Fruit fly (Drosophila melanogaster) whole organism, adult: Measurements from ENCODE around the gene app.

Experiments
- CG11617 ChIP-seq: fragments of 200-800 bp; sonication (Bioruptor generic); optimal IDR thresholded peaks from 2 replicates; lab custom pipeline; 2017; ENCODE audit warnings: mild to moderate bottlenecking, missing biosample characterization, missing genetic modification reagents, missing genetic modification characterization
- CG12768 ChIP-seq: fragments of 200-800 bp; sonication (Bioruptor generic); optimal IDR thresholded peaks from 2 replicates; lab custom pipeline; 2017; ENCODE audit warnings: missing biosample characterization, missing genetic modification characterization, mild to moderate bottlenecking, moderate library complexity, missing genetic modification reagents
- CG14711 ChIP-seq: fragments of 200-800 bp; sonication (Bioruptor generic); optimal IDR thresholded peaks from 2 replicates; lab custom pipeline; 2018; ENCODE audit warnings: missing biosample characterization, mild to moderate bottlenecking, missing genetic modification characterization, moderate library complexity
- CG1620 ChIP-seq: fragments of 200-800 bp; sonication (Bioruptor generic); optimal IDR thresholded peaks from 2 replicates; lab custom pipeline; 2016; ENCODE audit warnings: missing biosample characterization, missing genetic modification characterization
- CG33017 ChIP-seq: fragments of 200-800 bp; sonication (Bioruptor generic); optimal IDR thresholded peaks from 2 replicates; lab custom pipeline; 2018; ENCODE audit warnings: missing biosample characterization, mild to moderate bottlenecking, missing genetic modification characterization, moderate library complexity
- CG5204 ChIP-seq: fragments of 200-800 bp; sonication (Bioruptor generic); optimal IDR thresholded peaks from 2 replicates; lab custom pipeline; 2016; ENCODE audit warnings: missing biosample characterization, missing genetic modification characterization
- CG7101 ChIP-seq: fragments of 200-800 bp; sonication (Bioruptor generic); optimal IDR thresholded peaks from 2 replicates; lab custom pipeline; 2018; ENCODE audit warnings: missing biosample characterization, mild to moderate bottlenecking, missing genetic modification characterization, moderate library complexity
- Clk ChIP-seq: fragments of 200-800 bp; sonication (Bioruptor generic); optimal IDR thresholded peaks from 2 replicates; lab custom pipeline; 2017; ENCODE audit warnings: missing biosample characterization, missing genetic modification characterization
- cnc ChIP-seq, 2 experiments: fragments of >200 bp; optimal IDR thresholded peaks; 2 replicates each; lab custom pipeline; 2017
- kay ChIP-seq: fragments of 200-800 bp; sonication (Bioruptor generic); peaks from one replicate; lab custom pipeline; 2016; ENCODE audit warnings: missing biosample characterization, missing genetic modification characterization, borderline replicate concordance
- ovo ChIP-seq: fragments of 200-800 bp; sonication (Bioruptor generic); optimal IDR thresholded peaks from 2 replicates; lab custom pipeline; 2016; ENCODE audit warnings: missing biosample characterization, missing genetic modification characterization
- pad ChIP-seq: fragments of 200-800 bp; sonication (Bioruptor generic); optimal IDR thresholded peaks from 3 replicates; lab custom pipeline; 2017; ENCODE audit warnings: missing biosample characterization, missing genetic modification characterization, mild to moderate bottlenecking, moderate library complexity, missing genetic modification reagents
- toe ChIP-seq: fragments of 200-800 bp; sonication (Bioruptor generic); optimal IDR thresholded peaks from 2 replicates; lab custom pipeline; 2016; ENCODE audit warnings: missing biosample characterization, missing genetic modification characterization

DNA sequence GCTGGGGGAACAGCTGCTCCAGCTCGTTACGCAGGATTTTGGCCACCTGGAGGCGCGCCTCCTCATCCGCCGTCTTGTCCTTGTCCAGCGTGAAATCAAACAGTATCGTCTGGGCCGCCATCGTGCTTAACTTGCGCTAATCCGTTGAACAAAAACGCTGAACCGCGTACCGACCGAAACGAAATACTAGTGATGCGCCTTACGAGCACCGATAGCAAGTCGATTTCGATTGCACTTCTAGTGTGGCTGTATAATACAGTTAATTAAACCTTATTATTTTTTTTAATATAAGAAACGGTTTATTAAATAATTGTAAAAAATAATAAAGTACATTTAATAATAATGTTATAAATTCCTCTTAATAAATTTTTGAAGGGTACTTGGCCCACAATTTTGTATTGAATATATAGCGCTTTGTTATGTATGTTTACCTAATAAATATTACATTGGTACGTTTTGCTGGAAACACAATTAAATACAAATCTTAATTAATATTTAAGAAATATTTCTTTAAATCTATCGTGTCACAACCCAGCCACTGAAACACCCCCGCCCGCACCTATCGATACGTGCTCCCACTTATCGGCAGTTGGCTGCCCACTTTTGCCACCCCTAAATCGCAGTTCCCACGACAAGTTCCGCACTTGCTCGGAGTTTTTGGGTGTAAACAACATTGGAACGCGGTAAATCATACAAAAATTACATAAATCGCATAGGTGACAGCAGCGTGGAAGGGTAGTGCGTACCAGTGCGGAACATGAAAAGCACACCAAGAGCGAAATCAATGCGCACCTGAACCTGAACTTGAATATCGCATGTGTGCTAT lies 10.6 kb upstream of the app start, which contains the start of the genes Sms and INPP5E:
- TF ChIP-seq cnc (optimal IDR thresholded peaks at IDR 0.05; lab: Kevin White, UChicago) (no peak), CG14711 (tag; lab: Kevin White, UChicago) (peak; percentile 68), kay (no peak), CG12768 (GFP tag; lab: Kevin White, UChicago) (no peak), CG7101 (tag; lab: Kevin White, UChicago) (peak; percentile 33), CG5204 (peak; percentile 20), ovo (peak; percentile 32), CG11617 (GFP tag; lab: Kevin White, UChicago) (peak; percentile 65), CG1620 (peak; percentile 49), toe (GFP tag; lab: Kevin White, UChicago) (peak; percentile 6), CG33017 (no peak), Clk (GFP tag; lab: Kevin White, UChicago) (no peak), pad (GFP tag; lab: Kevin White, UChicago) (peak; percentile 18)
